Worm (Caenorhabditis elegans) whole organism, L1 larva: ENCODE data around the gene him-3.

ENCODE experiments used
- fos-1 ChIP-seq: fragments of 150-350 bp; optimal IDR thresholded peaks from 2 replicates; lab custom pipeline; 2014; ENCODE audit warnings: missing biosample characterization, missing genetic modification characterization
- lin-13 ChIP-seq: fragments of 150-350 bp; optimal IDR thresholded peaks from 2 replicates; lab custom pipeline; 2014; ENCODE audit warnings: missing biosample characterization, missing genetic modification reagents, missing genetic modification characterization
- lir-3 ChIP-seq: sonication (generic microtip); optimal IDR thresholded peaks from 2 replicates; lab custom pipeline; 2016; ENCODE audit warnings: mild to moderate bottlenecking, missing genetic modification characterization, moderate library complexity, missing compliant biosample characterization; ENCODE audit not compliant: poor library complexity
- lsy-2 ChIP-seq, 2 experiments: fragments of 150-350 bp; optimal IDR thresholded peaks; 2 replicates each; lab custom pipeline; 2014; ENCODE audit warnings: missing biosample characterization in 2 of 2, missing genetic modification characterization in 2 of 2
- mdl-1 ChIP-seq, 2 experiments: fragments of 150-350 bp; optimal IDR thresholded peaks; 2 replicates each; lab custom pipeline; 2014 to 2017; ENCODE audit warnings: missing biosample characterization in 2 of 2, missing genetic modification characterization in 2 of 2, inconsistent platforms in 1 of 2
- nhr-28 ChIP-seq: fragments of 150-350 bp; optimal IDR thresholded peaks from 2 replicates; lab custom pipeline; 2014; ENCODE audit warnings: missing biosample characterization, missing genetic modification characterization
- skn-1 ChIP-seq: fragments of 150-350 bp; optimal IDR thresholded peaks from 2 replicates; lab custom pipeline; 2014; ENCODE audit warnings: missing biosample characterization, missing genetic modification characterization
- sptf-1 ChIP-seq: fragments of 150-350 bp; optimal IDR thresholded peaks from 2 replicates; lab custom pipeline; 2014; ENCODE audit warnings: missing biosample characterization, missing genetic modification characterization
- xbp-1 ChIP-seq: sonication (generic microtip); optimal IDR thresholded peaks from 2 replicates; lab custom pipeline; 2016; ENCODE audit warnings: missing genetic modification characterization, missing compliant biosample characterization
- ztf-11 ChIP-seq, 2 experiments: sonication (generic microtip); optimal IDR thresholded peaks; 2 replicates each; lab custom pipeline; 2016 to 2017; ENCODE audit warnings: missing genetic modification characterization in 2 of 2, missing biosample characterization in 1 of 2, missing compliant biosample characterization in 1 of 2

- TF ChIP-seq skn-1 (tag; lab: Kevin White, UChicago), result no peak
- TF ChIP-seq ztf-11 (tag; optimal IDR thresholded peaks at IDR 0.05; lab: Kevin White, UChicago), result no peak
- TF ChIP-seq nhr-28 (tag; lab: Kevin White, UChicago), result no peak
- no peak for TF ChIP-seq mdl-1 (tag; optimal IDR thresholded peaks at IDR 0.05; lab: Kevin White, UChicago)
- no peak for TF ChIP-seq lin-13 (GFP tag; lab: Kevin White, UChicago)
- TF ChIP-seq lir-3 (tag; lab: Kevin White, UChicago), result no peak
- TF ChIP-seq lsy-2 (tag; optimal IDR thresholded peaks at IDR 0.05; lab: Kevin White, UChicago), result no peak
- TF ChIP-seq sptf-1 (tag; lab: Kevin White, UChicago), result no peak
- no peak for TF ChIP-seq xbp-1 (tag; lab: Kevin White, UChicago)
- TF ChIP-seq fos-1 (tag; lab: Kevin White, UChicago), result no peak
These were observed 26.0 kb downstream of the him-3 start, which contains the start of gene cht-3 for ce11 chrIV:7003323-7003722.
